Worm (Caenorhabditis elegans) whole organism, young adult: ENCODE results near the gene pgp-12.

ENCODE experiments used
- F39B2.1 ChIP-seq: fragments of 200-800 bp; sonication (Bioruptor generic); IDR thresholded peaks from 2 replicates; pipeline ENCODE4 v1.3.6; 2022; ENCODE audit warnings: missing genetic modification reagents, missing genetic modification characterization, missing compliant biosample characterization
- F55B11.4 ChIP-seq: sonication (generic microtip); optimal IDR thresholded peaks from 2 replicates; lab custom pipeline; 2016; ENCODE audit warnings: missing compliant biosample characterization, missing genetic modification characterization, borderline replicate concordance; ENCODE audit not compliant: insufficient read depth
- ZK185.1 ChIP-seq: sonication (generic microtip); optimal IDR thresholded peaks from 2 replicates; lab custom pipeline; 2016; ENCODE audit warnings: mild to moderate bottlenecking, missing genetic modification characterization, missing compliant biosample characterization; ENCODE audit not compliant: poor library complexity, severe bottlenecking
- attf-3 ChIP-seq: fragments of 200-800 bp; sonication (Bioruptor generic); conservative IDR thresholded peaks from 2 replicates; pipeline ENCODE4 v1.3.6; 2022; ENCODE audit warnings: missing genetic modification reagents, missing genetic modification characterization, missing compliant biosample characterization
- attf-6 ChIP-seq: fragments of 200-800 bp; sonication (Bioruptor generic); IDR thresholded peaks from 2 replicates; pipeline ENCODE4 v1.3.6; 2022; ENCODE audit warnings: missing genetic modification reagents, missing genetic modification characterization, missing compliant biosample characterization
- ceh-79 ChIP-seq: sonication (generic microtip); optimal IDR thresholded peaks from 2 replicates; lab custom pipeline; 2017; ENCODE audit warnings: mild to moderate bottlenecking, missing genetic modification characterization, missing compliant biosample characterization
- dpl-1 ChIP-seq: fragments of 150-350 bp; optimal IDR thresholded peaks from 2 replicates; lab custom pipeline; 2014; ENCODE audit warnings: missing biosample characterization, missing genetic modification reagents, missing genetic modification characterization
- ekl-4 ChIP-seq: fragments of 200-800 bp; sonication (Bioruptor generic); IDR thresholded peaks from 2 replicates; pipeline ENCODE4 v1.3.6; 2022; ENCODE audit warnings: missing genetic modification reagents, missing genetic modification characterization, missing compliant biosample characterization
- lin-35 ChIP-seq, 3 experiments: fragments of 150-350 bp in 2 of 3; sonication (generic microtip) in 1 of 3; optimal IDR thresholded peaks; 2 replicates each; lab custom pipeline; 2014 to 2018; ENCODE audit warnings: missing biosample characterization in 3 of 3, missing genetic modification characterization in 3 of 3, missing genetic modification reagents in 3 of 3
- lsl-1 ChIP-seq: fragments of 200-800 bp; sonication (Bioruptor generic); optimal IDR thresholded peaks from 2 replicates; lab custom pipeline; 2018; ENCODE audit warnings: mild to moderate bottlenecking, missing genetic modification characterization, moderate library complexity, missing compliant biosample characterization
- pha-4 ChIP-seq: fragments of 150-350 bp; sonication (generic microtip); optimal IDR thresholded peaks from 2 replicates; lab custom pipeline; 2014; ENCODE audit warnings: missing biosample characterization, missing genetic modification reagents, missing genetic modification characterization
- repo-1 ChIP-seq: sonication (generic microtip); optimal IDR thresholded peaks from 2 replicates; lab custom pipeline; 2017; ENCODE audit warnings: mild to moderate bottlenecking, missing genetic modification characterization, missing compliant biosample characterization
- unc-130 ChIP-seq: sonication (generic microtip); optimal IDR thresholded peaks from 2 replicates; lab custom pipeline; 2016; ENCODE audit warnings: missing genetic modification reagents, missing genetic modification characterization, missing compliant biosample characterization
- zim-3 ChIP-seq: sonication (generic microtip); optimal IDR thresholded peaks from 2 replicates; lab custom pipeline; 2017; ENCODE audit warnings: mild to moderate bottlenecking, missing genetic modification characterization, moderate library complexity, missing compliant biosample characterization

DNA sequence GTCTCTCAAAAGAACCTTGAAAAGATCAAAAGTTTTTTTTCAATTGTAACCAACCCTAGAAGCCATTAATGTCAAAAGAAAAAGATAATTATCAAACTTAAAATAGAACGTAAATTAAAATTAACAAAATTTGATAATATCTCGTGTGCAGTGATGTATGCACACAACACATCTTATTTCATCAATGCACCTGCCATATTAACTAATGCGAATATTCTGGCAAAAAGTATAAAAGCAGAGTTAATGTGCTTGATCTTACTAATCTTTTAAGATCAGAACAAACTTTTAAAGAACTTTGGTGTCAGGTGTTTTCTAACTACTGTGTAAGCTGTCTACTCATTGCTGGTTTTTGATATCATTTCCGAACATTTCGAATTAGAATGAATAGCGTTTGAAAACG is 28.9 kb upstream of the pgp-12 start:
- TF ChIP-seq ekl-4 (no peak), attf-3 (GFP tag; lab: Robert Waterston, UW) (no peak), zim-3 (no peak), unc-130 (GFP tag; lab: Kevin White, UChicago) (no peak), ZK185.1 (no peak), ceh-79 (tag; lab: Kevin White, UChicago) (no peak), attf-6 (GFP tag; lab: Robert Waterston, UW) (no peak), pha-4 (tag; lab: Kevin White, UChicago) (no peak), lsl-1 (GFP tag; lab: Kevin White, UChicago) (no peak), repo-1 (tag; lab: Kevin White, UChicago) (no peak), lin-35 (GFP tag; optimal IDR thresholded peaks at IDR 0.05; lab: Kevin White, UChicago) (no peak), dpl-1 (GFP tag; lab: Kevin White, UChicago) (no peak), F39B2.1 (GFP tag; lab: Robert Waterston, UW) (no peak), F55B11.4 (tag; lab: Kevin White, UChicago) (no peak)
